Fruit fly (Drosophila melanogaster) whole organism, embryonic: ENCODE results near the gene gb.

ENCODE experiments used
- Antp ChIP-seq: fragments of 200-800 bp; sonication (Bioruptor generic); optimal IDR thresholded peaks from 3 replicates; lab custom pipeline; 2016; ENCODE audit warnings: missing biosample characterization, missing genetic modification characterization
- B-H2 ChIP-seq: fragments of 200-800 bp; sonication (Bioruptor generic); optimal IDR thresholded peaks from 2 replicates; lab custom pipeline; 2018; ENCODE audit warnings: missing biosample characterization, mild to moderate bottlenecking, missing genetic modification characterization
- CG11398 ChIP-seq: fragments of 200-800 bp; sonication (Bioruptor generic); optimal IDR thresholded peaks from 2 replicates; lab custom pipeline; 2016; ENCODE audit warnings: missing biosample characterization, missing genetic modification characterization
- CG14014 ChIP-seq: fragments of 200-800 bp; sonication (Bioruptor generic); IDR thresholded peaks from 2 replicates; pipeline ENCODE4 v1.3.6; 2022; ENCODE audit warnings: missing biosample characterization, missing genetic modification characterization
- CG14667 ChIP-seq: fragments of 200-800 bp; sonication (Bioruptor generic); IDR thresholded peaks from 2 replicates; pipeline ENCODE4 v1.3.6; 2022; ENCODE audit warnings: missing biosample characterization, missing genetic modification characterization
- CG15073 ChIP-seq: fragments of 200-800 bp; sonication (Bioruptor generic); optimal IDR thresholded peaks from 2 replicates; lab custom pipeline; 2016; ENCODE audit warnings: missing biosample characterization, missing genetic modification characterization
- CG15479 ChIP-seq: fragments of 200-800 bp; sonication (Bioruptor generic); optimal IDR thresholded peaks from 3 replicates; lab custom pipeline; 2019; ENCODE audit warnings: missing biosample characterization, mild to moderate bottlenecking, missing genetic modification characterization, moderate library complexity
- CG1647 ChIP-seq: fragments of 200-800 bp; sonication (Bioruptor generic); optimal IDR thresholded peaks from 3 replicates; lab custom pipeline; 2016; ENCODE audit warnings: missing biosample characterization, missing genetic modification characterization
- CG16863 ChIP-seq: fragments of 200-800 bp; sonication (Bioruptor generic); optimal IDR thresholded peaks from 3 replicates; lab custom pipeline; 2016; ENCODE audit warnings: missing biosample characterization, missing genetic modification characterization
- CG17186 ChIP-seq: fragments of 200-800 bp; sonication (Bioruptor generic); optimal IDR thresholded peaks from 3 replicates; lab custom pipeline; 2017; ENCODE audit warnings: missing biosample characterization, missing genetic modification reagents, missing genetic modification characterization
- CG18619 ChIP-seq: fragments of 200-800 bp; sonication (Bioruptor generic); optimal IDR thresholded peaks from 3 replicates; lab custom pipeline; 2017; ENCODE audit warnings: missing biosample characterization, mild to moderate bottlenecking, missing genetic modification characterization
- CG2889 ChIP-seq: fragments of 200-800 bp; sonication (Bioruptor generic); IDR thresholded peaks from 3 replicates; pipeline ENCODE4 v1.3.6; 2022; ENCODE audit warnings: missing biosample characterization, missing genetic modification characterization
- CG3065 ChIP-seq: fragments of 200-800 bp; sonication (Bioruptor generic); optimal IDR thresholded peaks from 2 replicates; lab custom pipeline; 2016; ENCODE audit warnings: missing biosample characterization, missing genetic modification characterization
- CG42726 ChIP-seq: fragments of 200-800 bp; sonication (Bioruptor generic); IDR thresholded peaks from 2 replicates; pipeline ENCODE4 v1.3.6; 2022; ENCODE audit warnings: missing biosample characterization, missing genetic modification characterization; ENCODE audit not compliant: partially characterized antibody
- CG4424 ChIP-seq: fragments of 200-800 bp; sonication (Bioruptor generic); optimal IDR thresholded peaks from 3 replicates; lab custom pipeline; 2016; ENCODE audit warnings: missing biosample characterization, missing genetic modification characterization
- CG5245 ChIP-seq: fragments of 200-800 bp; sonication (Bioruptor generic); optimal IDR thresholded peaks from 3 replicates; lab custom pipeline; 2016; ENCODE audit warnings: missing biosample characterization, missing genetic modification characterization
- CG6689 ChIP-seq: fragments of 200-800 bp; sonication (Bioruptor generic); IDR thresholded peaks from 2 replicates; pipeline ENCODE4 v1.3.6; 2022; ENCODE audit warnings: missing biosample characterization, missing genetic modification characterization
- CG8281 ChIP-seq: fragments of 200-800 bp; sonication (Bioruptor generic); optimal IDR thresholded peaks from 2 replicates; lab custom pipeline; 2018; ENCODE audit warnings: missing biosample characterization, mild to moderate bottlenecking, missing genetic modification characterization, moderate library complexity
- CG8290 ChIP-seq, 3 experiments: fragments of 200-800 bp; sonication (Bioruptor generic); optimal IDR thresholded peaks; 2 replicates each; lab custom pipeline; 2016 to 2019; ENCODE audit warnings: missing biosample characterization in 3 of 3, missing genetic modification characterization in 3 of 3, mild to moderate bottlenecking in 2 of 3, moderate library complexity in 1 of 3
- Dek ChIP-seq: fragments of 200-800 bp; sonication (Bioruptor generic); optimal IDR thresholded peaks from 3 replicates; lab custom pipeline; 2019; ENCODE audit warnings: missing biosample characterization, mild to moderate bottlenecking, missing genetic modification characterization, moderate library complexity
- Drgx ChIP-seq: fragments of 200-800 bp; sonication (Bioruptor generic); IDR thresholded peaks from 2 replicates; pipeline ENCODE4 v1.3.6; 2022; ENCODE audit warnings: missing biosample characterization, missing genetic modification characterization
- Eip74EF ChIP-seq, 2 experiments: fragments of 200-800 bp in 1 of 2; fragments of >200 bp in 1 of 2; sonication (Bioruptor generic) in 1 of 2; optimal IDR thresholded peaks; 2 replicates each; lab custom pipeline; 2017 to 2019; ENCODE audit warnings: missing biosample characterization in 2 of 2, missing genetic modification characterization in 2 of 2, mild to moderate bottlenecking in 1 of 2, moderate library complexity in 1 of 2
- Kr ChIP-seq: fragments of 200-800 bp; sonication (Bioruptor generic); optimal IDR thresholded peaks from 2 replicates; lab custom pipeline; 2017; ENCODE audit warnings: missing biosample characterization, mild to moderate bottlenecking, missing genetic modification characterization
- MTF-1 ChIP-seq: fragments of 200-800 bp; sonication (Bioruptor generic); optimal IDR thresholded peaks from 2 replicates; lab custom pipeline; 2018; ENCODE audit warnings: missing biosample characterization, mild to moderate bottlenecking, missing genetic modification characterization, borderline replicate concordance
- Rx ChIP-seq: fragments of 200-800 bp; sonication (Bioruptor generic); IDR thresholded peaks from 2 replicates; pipeline ENCODE4 v1.3.6; 2022; ENCODE audit warnings: missing biosample characterization, missing genetic modification characterization
- Sry-β ChIP-seq: fragments of 200-800 bp; sonication (Bioruptor generic); optimal IDR thresholded peaks from 2 replicates; lab custom pipeline; 2018; ENCODE audit warnings: missing biosample characterization, mild to moderate bottlenecking, missing genetic modification characterization, moderate library complexity
- ab ChIP-seq: fragments of 200-800 bp; sonication (Bioruptor generic); optimal IDR thresholded peaks from 2 replicates; lab custom pipeline; 2016; ENCODE audit warnings: missing biosample characterization, missing genetic modification characterization
- al ChIP-seq: fragments of 200-800 bp; sonication (Bioruptor generic); IDR thresholded peaks from 2 replicates; pipeline ENCODE4 v1.3.6; 2022; ENCODE audit warnings: missing biosample characterization, missing genetic modification characterization
- bab2 ChIP-seq: fragments of 200-800 bp; sonication (Bioruptor generic); optimal IDR thresholded peaks from 2 replicates; lab custom pipeline; 2016; ENCODE audit warnings: missing biosample characterization, missing genetic modification characterization
- bigmax ChIP-seq: fragments of 200-800 bp; sonication (Bioruptor generic); optimal IDR thresholded peaks from 2 replicates; lab custom pipeline; 2018; ENCODE audit warnings: missing biosample characterization, mild to moderate bottlenecking, missing genetic modification characterization
- btn ChIP-seq: fragments of 200-800 bp; sonication (Bioruptor generic); optimal IDR thresholded peaks from 2 replicates; lab custom pipeline; 2016; ENCODE audit warnings: missing biosample characterization, missing genetic modification characterization
- crc ChIP-seq: fragments of 200-800 bp; sonication (Bioruptor generic); optimal IDR thresholded peaks from 2 replicates; lab custom pipeline; 2016; ENCODE audit warnings: missing biosample characterization, missing genetic modification characterization
- croc ChIP-seq: fragments of 200-800 bp; sonication (Bioruptor generic); conservative IDR thresholded peaks from 3 replicates; pipeline ENCODE4 v1.3.6; 2022; ENCODE audit warnings: missing biosample characterization, missing genetic modification characterization
- cwo ChIP-seq: fragments of 200-800 bp; sonication (Bioruptor generic); optimal IDR thresholded peaks from 3 replicates; lab custom pipeline; 2017; ENCODE audit warnings: missing biosample characterization, missing genetic modification characterization, mild to moderate bottlenecking, moderate library complexity, missing genetic modification reagents
- dimm ChIP-seq: fragments of 200-800 bp; sonication (Bioruptor generic); IDR thresholded peaks from 2 replicates; pipeline ENCODE4 v1.3.6; 2022; ENCODE audit warnings: missing biosample characterization, missing genetic modification characterization
- dmrt99B ChIP-seq: fragments of 200-800 bp; sonication (Bioruptor generic); optimal IDR thresholded peaks from 2 replicates; lab custom pipeline; 2018; ENCODE audit warnings: missing biosample characterization, mild to moderate bottlenecking, missing genetic modification characterization, moderate library complexity
- dpn ChIP-seq, 2 experiments: fragments of 200-800 bp; sonication (Bioruptor generic); optimal IDR thresholded peaks; 3 replicates each; lab custom pipeline; 2016; ENCODE audit warnings: missing biosample characterization in 2 of 2, missing genetic modification characterization in 2 of 2
- ewg ChIP-seq: fragments of 200-800 bp; sonication (Bioruptor generic); optimal IDR thresholded peaks from 3 replicates; lab custom pipeline; 2017; ENCODE audit warnings: mild to moderate bottlenecking, missing biosample characterization, missing genetic modification reagents, missing genetic modification characterization
- insv ChIP-seq, 2 experiments: fragments of 200-800 bp; sonication (Bioruptor generic); optimal IDR thresholded peaks; 3 replicates each; lab custom pipeline; 2016 to 2018; ENCODE audit warnings: missing biosample characterization in 2 of 2, missing genetic modification characterization in 2 of 2
- inv ChIP-seq: fragments of 200-800 bp; sonication (Bioruptor generic); IDR thresholded peaks from 2 replicates; pipeline ENCODE4 v1.3.6; 2022; ENCODE audit warnings: missing biosample characterization, missing genetic modification characterization; ENCODE audit not compliant: partially characterized antibody
- odd ChIP-seq: fragments of 200-800 bp; sonication (Bioruptor generic); optimal IDR thresholded peaks from 2 replicates; lab custom pipeline; 2017; ENCODE audit warnings: missing biosample characterization, mild to moderate bottlenecking, missing genetic modification characterization
- salm ChIP-seq: fragments of 200-800 bp; sonication (Bioruptor generic); optimal IDR thresholded peaks from 2 replicates; lab custom pipeline; 2018; ENCODE audit warnings: missing biosample characterization, mild to moderate bottlenecking, missing genetic modification characterization
- sna ChIP-seq: fragments of 200-800 bp; sonication (Bioruptor generic); IDR thresholded peaks from 2 replicates; pipeline ENCODE4 v1.3.6; 2022; ENCODE audit warnings: missing biosample characterization, missing genetic modification characterization; ENCODE audit not compliant: partially characterized antibody
- tgo ChIP-seq: fragments of 200-800 bp; sonication (Bioruptor generic); IDR thresholded peaks from 3 replicates; pipeline ENCODE4 v1.3.6; 2022; ENCODE audit warnings: missing biosample characterization, missing genetic modification characterization
- tio ChIP-seq: fragments of 200-800 bp; sonication (Bioruptor generic); optimal IDR thresholded peaks from 2 replicates; lab custom pipeline; 2017; ENCODE audit warnings: missing biosample characterization, missing genetic modification characterization, inconsistent platforms
- usp ChIP-seq: fragments of >200 bp; optimal IDR thresholded peaks from 2 replicates; lab custom pipeline; 2017; ENCODE audit warnings: missing biosample characterization, missing genetic modification characterization
- zfh2 ChIP-seq: fragments of 200-800 bp; sonication (Bioruptor generic); optimal IDR thresholded peaks from 2 replicates; lab custom pipeline; 2016; ENCODE audit warnings: missing biosample characterization, missing genetic modification characterization

Gene gb

DNA sequence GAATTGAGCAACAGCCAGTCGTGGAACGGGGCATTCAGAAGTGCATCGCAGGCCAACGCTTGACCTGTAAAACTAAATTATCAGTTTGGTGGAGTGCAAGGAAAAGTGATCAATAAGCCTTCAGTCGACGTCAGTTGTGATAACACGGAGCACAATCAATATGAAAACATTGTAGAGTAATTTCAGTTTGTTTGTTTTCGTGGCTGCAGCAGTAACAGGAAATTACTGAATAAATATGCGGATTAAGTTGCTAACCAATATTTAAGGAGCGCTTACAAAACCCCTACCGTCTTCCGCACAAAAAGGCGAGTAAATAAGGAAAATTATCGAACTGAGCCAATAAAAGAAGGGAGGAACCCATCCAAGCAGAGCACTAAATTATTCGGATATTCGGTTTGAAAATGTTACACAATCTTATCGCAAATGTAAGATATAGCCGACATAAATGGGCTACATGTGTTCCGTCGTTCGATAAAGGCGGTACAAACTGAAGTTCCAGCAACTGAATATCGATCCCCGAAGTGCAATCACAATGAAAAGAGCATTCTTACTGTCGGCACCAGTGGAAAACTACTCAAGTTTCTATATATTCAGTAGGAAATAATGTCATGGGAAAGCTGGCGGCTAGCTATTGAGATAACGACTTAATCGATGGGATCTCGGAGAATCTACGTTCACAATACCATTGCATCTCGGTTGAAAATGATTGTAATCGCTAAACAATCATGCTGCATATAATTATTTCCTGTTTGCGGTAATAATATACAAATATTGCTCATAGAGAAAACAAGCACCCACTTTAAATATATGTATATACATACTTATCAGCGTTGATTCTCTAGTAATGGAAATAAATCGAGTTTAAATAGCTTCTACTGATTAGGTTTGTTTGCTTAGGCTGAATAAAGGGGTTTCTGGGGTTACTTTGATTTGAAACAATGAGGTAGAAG lies 23.9 kb upstream of the gb start (continued):
- TF ChIP-seq dpn (GFP tag; optimal IDR thresholded peaks at IDR 0.05; lab: Kevin White, UChicago) (peak in 1 of 2 experiments; percentile 54), CG4424 (GFP tag; lab: Kevin White, UChicago) (peak; percentile 47), dmrt99B (tag; lab: Kevin White, UChicago) (peak; percentile 73), CG18619 (GFP tag; lab: Kevin White, UChicago) (peak; percentile 62), CG14667 (GFP tag; lab: Robert Waterston, UW) (no peak), al (GFP tag; lab: Robert Waterston, UW) (no peak), CG42726 (GFP tag; lab: Robert Waterston, UW) (no peak), CG17186 (GFP tag; lab: Kevin White, UChicago) (peak; percentile 66), bab2 (peak; percentile 70), usp (GFP tag; lab: Kevin White, UChicago) (no peak), MTF-1 (GFP tag; lab: Kevin White, UChicago) (peak; percentile 78), Antp (GFP tag; lab: Kevin White, UChicago) (peak; percentile 24), CG14014 (peak; percentile 53; the same call in 1 of the 2 replicates), btn (GFP tag; lab: Kevin White, UChicago) (peak; percentile 56), CG1647 (GFP tag; lab: Kevin White, UChicago) (peak; percentile 33), cwo (peak; percentile 27), Sry-β (GFP tag; lab: Kevin White, UChicago) (peak; percentile 33), CG8281 (tag; lab: Kevin White, UChicago) (peak; percentile 67), CG2889 (GFP tag; lab: Robert Waterston, UW) (no peak), Dek (tag; lab: Kevin White, UChicago) (peak; percentile 28), CG5245 (GFP tag; lab: Kevin White, UChicago) (peak; percentile 53), Kr (GFP tag; lab: Kevin White, UChicago) (peak; percentile 91), ab (GFP tag; lab: Kevin White, UChicago) (no peak), CG15479 (peak; percentile 60), croc (no peak; the same call in 2 of the 3 replicates), zfh2 (no peak), dimm (no peak), CG3065 (peak; percentile 43), CG15073 (GFP tag; lab: Kevin White, UChicago) (no peak), CG11398 (GFP tag; lab: Kevin White, UChicago) (peak; percentile 82), CG8290 (GFP tag; optimal IDR thresholded peaks at IDR 0.05; lab: Kevin White, UChicago) (peak; percentile 75), CG8290 (tag; optimal IDR thresholded peaks at IDR 0.05; lab: Kevin White, UChicago) (peak; percentile 61 to 65), inv (GFP tag; lab: Robert Waterston, UW) (no peak), crc (GFP tag; lab: Kevin White, UChicago) (peak; percentile 32), insv (GFP tag; optimal IDR thresholded peaks at IDR 0.05; lab: Kevin White, UChicago) (peak in 1 of 2 experiments; percentile 2), Eip74EF (GFP tag; optimal IDR thresholded peaks at IDR 0.05; lab: Kevin White, UChicago) (peak in 1 of 2 experiments; percentile 73), sna (GFP tag; lab: Robert Waterston, UW) (no peak), B-H2 (no peak), tgo (peak; percentile 48; the same call in 1 of the 3 replicates), Rx (no peak), CG16863 (GFP tag; lab: Kevin White, UChicago) (peak; percentile 77), tio (peak; percentile 55), Drgx (GFP tag; lab: Robert Waterston, UW) (no peak), salm (tag; lab: Kevin White, UChicago) (peak; percentile 65), ewg (GFP tag; lab: Kevin White, UChicago) (peak; percentile 35), odd (GFP tag; lab: Kevin White, UChicago) (peak; percentile 75), bigmax (GFP tag; lab: Kevin White, UChicago) (peak; percentile 5), CG6689 (peak; percentile 65; the same call in 1 of the 2 replicates)
